Fruit fly (Drosophila melanogaster) whole organism, embryonic: Measurements from ENCODE around the gene CCKLR-17D1.

Experiments used
- Atf3 ChIP-seq: fragments of 200-800 bp; sonication (Bioruptor generic); optimal IDR thresholded peaks from 3 replicates; lab custom pipeline; 2016; ENCODE audit warnings: missing biosample characterization, missing genetic modification characterization
- BtbVII ChIP-seq: fragments of 200-800 bp; sonication (Bioruptor generic); optimal IDR thresholded peaks from 3 replicates; lab custom pipeline; 2017; ENCODE audit warnings: missing biosample characterization, mild to moderate bottlenecking, missing genetic modification characterization
- Bteb2 ChIP-seq: fragments of 200-800 bp; sonication (Bioruptor generic); optimal IDR thresholded peaks from 2 replicates; lab custom pipeline; 2016; ENCODE audit warnings: missing biosample characterization, missing genetic modification characterization
- CG10462 ChIP-seq: fragments of 200-800 bp; sonication (Bioruptor generic); optimal IDR thresholded peaks from 2 replicates; lab custom pipeline; 2016; ENCODE audit warnings: missing biosample characterization, missing genetic modification characterization
- CG10543 ChIP-seq: fragments of 200-800 bp; sonication (Bioruptor generic); optimal IDR thresholded peaks from 3 replicates; lab custom pipeline; 2017; ENCODE audit warnings: missing biosample characterization, mild to moderate bottlenecking, missing genetic modification characterization, moderate library complexity
- CG10959 ChIP-seq: fragments of 200-800 bp; sonication (Bioruptor generic); IDR thresholded peaks from 2 replicates; pipeline ENCODE4 v1.3.6; 2022; ENCODE audit warnings: missing biosample characterization, missing genetic modification characterization
- CG10979 ChIP-seq: fragments of 200-800 bp; sonication (Bioruptor generic); optimal IDR thresholded peaks from 2 replicates; lab custom pipeline; 2018; ENCODE audit warnings: missing biosample characterization, mild to moderate bottlenecking, missing genetic modification characterization, moderate library complexity
- CG12769 ChIP-seq: fragments of 200-800 bp; sonication (Bioruptor generic); optimal IDR thresholded peaks from 2 replicates; lab custom pipeline; 2019; ENCODE audit warnings: missing biosample characterization, mild to moderate bottlenecking, missing genetic modification characterization, moderate library complexity
- CG13894 ChIP-seq: fragments of 200-800 bp; sonication (Bioruptor generic); optimal IDR thresholded peaks from 3 replicates; lab custom pipeline; 2018; ENCODE audit warnings: missing biosample characterization, mild to moderate bottlenecking, missing genetic modification characterization, moderate library complexity
- CG14965 ChIP-seq: fragments of 200-800 bp; sonication (Bioruptor generic); optimal IDR thresholded peaks from 2 replicates; lab custom pipeline; 2016; ENCODE audit warnings: missing biosample characterization, missing genetic modification characterization, borderline replicate concordance
- CG15696 ChIP-seq: fragments of 200-800 bp; sonication (Bioruptor generic); optimal IDR thresholded peaks from 2 replicates; lab custom pipeline; 2019; ENCODE audit warnings: missing biosample characterization, mild to moderate bottlenecking, missing genetic modification characterization, moderate library complexity
- CG16863 ChIP-seq: fragments of 200-800 bp; sonication (Bioruptor generic); optimal IDR thresholded peaks from 3 replicates; lab custom pipeline; 2016; ENCODE audit warnings: missing biosample characterization, missing genetic modification characterization
- CG33557 ChIP-seq: fragments of 200-800 bp; sonication (Bioruptor generic); optimal IDR thresholded peaks from 2 replicates; lab custom pipeline; 2019; ENCODE audit warnings: missing biosample characterization, mild to moderate bottlenecking, missing genetic modification characterization, moderate library complexity
- CG42726 ChIP-seq: fragments of 200-800 bp; sonication (Bioruptor generic); IDR thresholded peaks from 2 replicates; pipeline ENCODE4 v1.3.6; 2022; ENCODE audit warnings: missing biosample characterization, missing genetic modification characterization; ENCODE audit not compliant: partially characterized antibody
- CG4820 ChIP-seq: fragments of 200-800 bp; sonication (Bioruptor generic); optimal IDR thresholded peaks from 3 replicates; lab custom pipeline; 2016; ENCODE audit warnings: missing biosample characterization, missing genetic modification characterization
- CG7745 ChIP-seq: fragments of 200-800 bp; sonication (Bioruptor generic); optimal IDR thresholded peaks from 2 replicates; lab custom pipeline; 2018; ENCODE audit warnings: missing biosample characterization, mild to moderate bottlenecking, missing genetic modification characterization, moderate library complexity
- CG9817 ChIP-seq: fragments of 200-800 bp; sonication (Bioruptor generic); optimal IDR thresholded peaks from 2 replicates; lab custom pipeline; 2018; ENCODE audit warnings: missing biosample characterization, mild to moderate bottlenecking, missing genetic modification characterization, moderate library complexity
- Dll ChIP-seq: fragments of 200-800 bp; sonication (Bioruptor generic); IDR thresholded peaks from 4 replicates; pipeline ENCODE4 v1.3.6; 2022; ENCODE audit warnings: missing biosample characterization, missing genetic modification characterization; ENCODE audit not compliant: partially characterized antibody
- Elba2 ChIP-seq: fragments of 200-800 bp; sonication (Bioruptor generic); optimal IDR thresholded peaks from 3 replicates; lab custom pipeline; 2016; ENCODE audit warnings: missing biosample characterization, missing genetic modification characterization
- Ets65A ChIP-seq: fragments of 200-800 bp; sonication (Bioruptor generic); peaks from one replicate; lab custom pipeline; 2016; ENCODE audit warnings: missing biosample characterization, missing genetic modification characterization
- Hsf ChIP-seq: fragments of 200-800 bp; sonication (Bioruptor generic); optimal IDR thresholded peaks from 3 replicates; lab custom pipeline; 2016; ENCODE audit warnings: missing biosample characterization, missing genetic modification characterization
- Med ChIP-seq: fragments of 200-800 bp; sonication (Bioruptor generic); peaks from one replicate; lab custom pipeline; 2016; ENCODE audit warnings: missing biosample characterization, missing genetic modification characterization, mild to moderate bottlenecking, inconsistent platforms, moderate library complexity
- Pdp1 ChIP-seq, 2 experiments: fragments of 200-800 bp; sonication (Bioruptor generic); optimal IDR thresholded peaks; 3 replicates each; lab custom pipeline; 2016; ENCODE audit warnings: missing biosample characterization in 2 of 2, missing genetic modification characterization in 2 of 2, mild to moderate bottlenecking in 1 of 2, moderate library complexity in 1 of 2
- Ravus ChIP-seq: fragments of 200-800 bp; sonication (Bioruptor generic); IDR thresholded peaks from 2 replicates; pipeline ENCODE4 v1.3.6; 2022; ENCODE audit warnings: missing biosample characterization, missing genetic modification characterization
- Sry-δ ChIP-seq: fragments of 200-800 bp; sonication (Bioruptor generic); optimal IDR thresholded peaks from 2 replicates; lab custom pipeline; 2016; ENCODE audit warnings: missing biosample characterization, missing genetic modification characterization
- caup ChIP-seq: fragments of 200-800 bp; sonication (Bioruptor generic); optimal IDR thresholded peaks from 3 replicates; lab custom pipeline; 2017; ENCODE audit warnings: missing biosample characterization, mild to moderate bottlenecking, missing genetic modification characterization, moderate library complexity; ENCODE audit not compliant: severe bottlenecking
- chif ChIP-seq, 2 experiments: fragments of 200-800 bp; sonication (Bioruptor generic); optimal IDR thresholded peaks; 3 replicates each; lab custom pipeline; 2016; ENCODE audit warnings: missing biosample characterization in 2 of 2, missing genetic modification characterization in 2 of 2
- chinmo ChIP-seq: fragments of 200-800 bp; sonication (Bioruptor generic); IDR thresholded peaks from 4 replicates; pipeline ENCODE4 v1.3.6; 2022; ENCODE audit warnings: missing biosample characterization, missing genetic modification characterization; ENCODE audit not compliant: partially characterized antibody
- ftz-f1 ChIP-seq: fragments of 200-800 bp; sonication (Bioruptor generic); optimal IDR thresholded peaks from 2 replicates; lab custom pipeline; 2016; ENCODE audit warnings: missing biosample characterization, missing genetic modification characterization
- gcm2 ChIP-seq: fragments of 200-800 bp; sonication (Bioruptor generic); optimal IDR thresholded peaks from 2 replicates; lab custom pipeline; 2016; ENCODE audit warnings: missing biosample characterization, missing genetic modification characterization
- hth ChIP-seq: fragments of >200 bp; optimal IDR thresholded peaks from 2 replicates; lab custom pipeline; 2017; ENCODE audit warnings: inconsistent platforms
- kni ChIP-seq: fragments of 200-800 bp; sonication (Bioruptor generic); optimal IDR thresholded peaks from 3 replicates; lab custom pipeline; 2017; ENCODE audit warnings: mild to moderate bottlenecking, missing biosample characterization, missing genetic modification reagents, missing genetic modification characterization
- lab ChIP-seq: fragments of 200-800 bp; sonication (Bioruptor generic); optimal IDR thresholded peaks from 3 replicates; lab custom pipeline; 2017; ENCODE audit warnings: missing biosample characterization, missing genetic modification characterization, mild to moderate bottlenecking, moderate library complexity, missing genetic modification reagents
- nom ChIP-seq: fragments of 200-800 bp; sonication (Bioruptor generic); optimal IDR thresholded peaks from 2 replicates; lab custom pipeline; 2017; ENCODE audit warnings: missing biosample characterization, missing genetic modification characterization, mild to moderate bottlenecking, moderate library complexity, missing genetic modification reagents
- phol ChIP-seq: fragments of 200-800 bp; sonication (Bioruptor generic); optimal IDR thresholded peaks from 3 replicates; lab custom pipeline; 2018; ENCODE audit warnings: missing biosample characterization, mild to moderate bottlenecking, missing genetic modification characterization, moderate library complexity
- sd ChIP-seq: fragments of 200-800 bp; sonication (Bioruptor generic); optimal IDR thresholded peaks from 3 replicates; lab custom pipeline; 2018; ENCODE audit warnings: missing biosample characterization, mild to moderate bottlenecking, missing genetic modification characterization, moderate library complexity
- sens ChIP-seq: fragments of 200-800 bp; sonication (Bioruptor generic); peaks from one replicate; lab custom pipeline; 2016; ENCODE audit warnings: missing biosample characterization, missing genetic modification characterization
- sim ChIP-seq: fragments of 200-800 bp; sonication (Bioruptor generic); IDR thresholded peaks from 2 replicates; pipeline ENCODE4 v1.3.6; 2022; ENCODE audit warnings: missing biosample characterization, missing genetic modification characterization
- sima ChIP-seq: fragments of 200-800 bp; sonication (Bioruptor generic); optimal IDR thresholded peaks from 2 replicates; lab custom pipeline; 2016; ENCODE audit warnings: missing biosample characterization, missing genetic modification characterization
- slp2 ChIP-seq: fragments of 200-800 bp; sonication (Bioruptor generic); optimal IDR thresholded peaks from 2 replicates; lab custom pipeline; 2016; ENCODE audit warnings: missing biosample characterization, missing genetic modification characterization
- trem ChIP-seq: fragments of 200-800 bp; optimal IDR thresholded peaks from 3 replicates; lab custom pipeline; 2019; ENCODE audit warnings: missing biosample characterization, mild to moderate bottlenecking, missing genetic modification characterization, moderate library complexity
- vvl ChIP-seq: fragments of 200-800 bp; sonication (Bioruptor generic); IDR thresholded peaks from 2 replicates; pipeline ENCODE4 v1.3.6; 2022; ENCODE audit warnings: missing biosample characterization, missing genetic modification characterization

Gene CCKLR-17D1

dm6 chrX:18703875-18704274 is 22.5 kb downstream of the CCKLR-17D1 start (continued):
- TF ChIP-seq sima (GFP tag; lab: Kevin White, UChicago) (no peak), gcm2 (GFP tag; lab: Kevin White, UChicago) (no peak), CG10959 (GFP tag; lab: Robert Waterston, UW) (no peak)

dm6 chrX:18702245-18702644 is 24.1 kb downstream of the CCKLR-17D1 start:
- TF ChIP-seq Ets65A: peak; percentile 54
- no peak for TF ChIP-seq CG13894 (tag; lab: Kevin White, UChicago)
- TF ChIP-seq lab (GFP tag; lab: Kevin White, UChicago): no peak
- TF ChIP-seq Elba2 (GFP tag; lab: Kevin White, UChicago): no peak

- TF ChIP-seq trem (no peak), nom (GFP tag; lab: Kevin White, UChicago) (peak; percentile 43), chinmo (GFP tag; lab: Robert Waterston, UW) (0 out of 4 replicates have a peak, but pooled peaks have one; percentile 38), vvl (GFP tag; lab: Robert Waterston, UW) (peak; percentile 32; the same call in 1 of the 2 replicates)
These were observed 24.6 kb downstream of the CCKLR-17D1 start for dm6 chrX:18701752-18702151.

- TF ChIP-seq ftz-f1 (peak; percentile 22), CG9817 (tag; lab: Kevin White, UChicago) (no peak), Med (peak; percentile 5), CG42726 (no peak), CG10462 (no peak), Dll (GFP tag; lab: Robert Waterston, UW) (no peak), kni (no peak), CG10543 (GFP tag; lab: Kevin White, UChicago) (peak; percentile 34), Atf3 (no peak), Ravus (GFP tag; lab: Robert Waterston, UW) (no peak), chinmo (GFP tag; lab: Robert Waterston, UW) (0 out of 4 replicates have a peak, but pooled peaks have one; percentile 56), chif (GFP tag; optimal IDR thresholded peaks at IDR 0.05; lab: Kevin White, UChicago) (no peak), CG14965 (GFP tag; lab: Kevin White, UChicago) (no peak), Sry-δ (no peak), CG15696 (tag; lab: Kevin White, UChicago) (no peak), BtbVII (GFP tag; lab: Kevin White, UChicago) (no peak), Pdp1 (GFP tag; optimal IDR thresholded peaks at IDR 0.05; lab: Kevin White, UChicago) (peak in 1 of 2 experiments; percentile 65), hth (lab: Kevin White, UChicago) (no peak), CG12769 (tag; lab: Kevin White, UChicago) (peak; percentile 23)
- TF ChIP-seq, all 482 proteins: peak for 6
These were observed 25.8 kb downstream of the CCKLR-17D1 start for dm6 chrX:18700586-18700985.

- TF ChIP-seq chinmo (GFP tag; lab: Robert Waterston, UW) (peak; percentile 68; the same call in 1 of the 4 replicates), Ravus (GFP tag; lab: Robert Waterston, UW) (no peak), CG4820 (GFP tag; lab: Kevin White, UChicago) (no peak), sd (tag; lab: Kevin White, UChicago) (peak; percentile 82), CG7745 (no peak), CG10979 (no peak), caup (GFP tag; lab: Kevin White, UChicago) (no peak), CG33557 (no peak), Hsf (GFP tag; lab: Kevin White, UChicago) (no peak), sens (no peak), Bteb2 (GFP tag; lab: Kevin White, UChicago) (no peak), CG16863 (GFP tag; lab: Kevin White, UChicago) (no peak), slp2 (GFP tag; lab: Kevin White, UChicago) (no peak), sim (GFP tag; lab: Robert Waterston, UW) (no peak), phol (tag; lab: Kevin White, UChicago) (no peak), CG12769 (tag; lab: Kevin White, UChicago) (peak; percentile 12)
These were observed 26.9 kb downstream of the CCKLR-17D1 start for dm6 chrX:18699268-18700140.
